Worm (Caenorhabditis elegans) whole organism, L4/young adult: ENCODE results near the gene htas-1.

ENCODE experiments used
- W03F9.2 ChIP-seq: fragments of 150-350 bp; optimal IDR thresholded peaks from 2 replicates; lab custom pipeline; 2014; ENCODE audit warnings: missing biosample characterization, missing genetic modification characterization
- dao-5 ChIP-seq: sonication (generic microtip); optimal IDR thresholded peaks from 2 replicates; lab custom pipeline; 2016; ENCODE audit warnings: missing genotype, missing genetic modification characterization, moderate library complexity, missing compliant biosample characterization
- him-1 ChIP-seq: sonication (generic microtip); optimal IDR thresholded peaks from 2 replicates; lab custom pipeline; 2016; ENCODE audit warnings: missing genotype, missing genetic modification reagents, missing genetic modification characterization, missing compliant biosample characterization

- no peak for TF ChIP-seq dao-5 (tag; lab: Kevin White, UChicago)
- no peak for TF ChIP-seq him-1 (tag; lab: Kevin White, UChicago)
- no peak for TF ChIP-seq W03F9.2 (tag; lab: Kevin White, UChicago)
Observed at ce11 chrIV:9692874-9693273, 9.5 kb upstream of the htas-1 start, which contains the start of gene twk-9.
